Fruit fly (Drosophila melanogaster) whole organism, embryonic: ENCODE results near the gene klu.

Source experiments
- CG11247 ChIP-seq: fragments of 200-800 bp; sonication (Bioruptor generic); IDR thresholded peaks from 2 replicates; pipeline ENCODE4 v1.3.6; 2022; ENCODE audit warnings: missing biosample characterization, missing genetic modification characterization
- CG12299 ChIP-seq: fragments of 200-800 bp; sonication (Bioruptor generic); optimal IDR thresholded peaks from 2 replicates; lab custom pipeline; 2018; ENCODE audit warnings: missing biosample characterization, mild to moderate bottlenecking, missing genetic modification characterization
- CG1647 ChIP-seq: fragments of 200-800 bp; sonication (Bioruptor generic); optimal IDR thresholded peaks from 3 replicates; lab custom pipeline; 2016; ENCODE audit warnings: missing biosample characterization, missing genetic modification characterization
- CG18011 ChIP-seq: fragments of 200-800 bp; sonication (Bioruptor generic); optimal IDR thresholded peaks from 2 replicates; lab custom pipeline; 2017; ENCODE audit warnings: missing biosample characterization, missing genetic modification characterization, mild to moderate bottlenecking, moderate library complexity, missing genotype
- CG8359 ChIP-seq: fragments of 200-800 bp; sonication (Bioruptor generic); optimal IDR thresholded peaks from 2 replicates; lab custom pipeline; 2017; ENCODE audit warnings: missing biosample characterization, mild to moderate bottlenecking, missing genetic modification characterization, borderline replicate concordance
- CG9437 ChIP-seq: fragments of 200-800 bp; sonication (Bioruptor generic); optimal IDR thresholded peaks from 2 replicates; lab custom pipeline; 2018; ENCODE audit warnings: missing biosample characterization, mild to moderate bottlenecking, missing genetic modification characterization
- CG9876 ChIP-seq: fragments of 200-800 bp; sonication (Bioruptor generic); optimal IDR thresholded peaks from 2 replicates; lab custom pipeline; 2016; ENCODE audit warnings: missing biosample characterization, missing genetic modification characterization
- Hey ChIP-seq: fragments of 200-800 bp; sonication (Bioruptor generic); optimal IDR thresholded peaks from 3 replicates; lab custom pipeline; 2018; ENCODE audit warnings: missing biosample characterization, mild to moderate bottlenecking, missing genetic modification characterization
- btn ChIP-seq: fragments of 200-800 bp; sonication (Bioruptor generic); optimal IDR thresholded peaks from 2 replicates; lab custom pipeline; 2016; ENCODE audit warnings: missing biosample characterization, missing genetic modification characterization
- fru ChIP-seq: fragments of >200 bp; optimal IDR thresholded peaks from 2 replicates; lab custom pipeline; 2017
- ftz-f1 ChIP-seq: fragments of 200-800 bp; sonication (Bioruptor generic); optimal IDR thresholded peaks from 2 replicates; lab custom pipeline; 2016; ENCODE audit warnings: missing biosample characterization, missing genetic modification characterization
- sens ChIP-seq: fragments of 200-800 bp; sonication (Bioruptor generic); peaks from one replicate; lab custom pipeline; 2016; ENCODE audit warnings: missing biosample characterization, missing genetic modification characterization
- toy ChIP-seq: fragments of 200-800 bp; sonication (Bioruptor generic); IDR thresholded peaks from 2 replicates; pipeline ENCODE4 v1.3.6; 2022; ENCODE audit warnings: missing biosample characterization, missing genetic modification characterization

- TF ChIP-seq CG8359 (GFP tag; lab: Kevin White, UChicago) (no peak), CG11247 (GFP tag; lab: Robert Waterston, UW) (no peak), CG9437 (GFP tag; lab: Kevin White, UChicago) (no peak), CG1647 (GFP tag; lab: Kevin White, UChicago) (no peak), fru (lab: Kevin White, UChicago) (no peak), ftz-f1 (GFP tag; lab: Kevin White, UChicago) (no peak), CG9876 (GFP tag; lab: Kevin White, UChicago) (no peak), CG18011 (GFP tag; lab: Kevin White, UChicago) (no peak), sens (GFP tag; lab: Kevin White, UChicago) (no peak), Hey (no peak), toy (GFP tag; lab: Robert Waterston, UW) (no peak), btn (no peak), CG12299 (no peak)
Observed at dm6 chr3L:10972348-10972747, 36.6 kb downstream of the klu start, which contains the start of gene CG14147.
